Worm (Caenorhabditis elegans) whole organism, L4/young adult: Measurements from ENCODE around the gene cpg-4.

Experiments
- dao-5 ChIP-seq: sonication (generic microtip); optimal IDR thresholded peaks from 2 replicates; lab custom pipeline; 2016; ENCODE audit warnings: missing genotype, missing genetic modification characterization, moderate library complexity, missing compliant biosample characterization
- him-1 ChIP-seq: sonication (generic microtip); optimal IDR thresholded peaks from 2 replicates; lab custom pipeline; 2016; ENCODE audit warnings: missing genotype, missing genetic modification reagents, missing genetic modification characterization, missing compliant biosample characterization

DNA sequence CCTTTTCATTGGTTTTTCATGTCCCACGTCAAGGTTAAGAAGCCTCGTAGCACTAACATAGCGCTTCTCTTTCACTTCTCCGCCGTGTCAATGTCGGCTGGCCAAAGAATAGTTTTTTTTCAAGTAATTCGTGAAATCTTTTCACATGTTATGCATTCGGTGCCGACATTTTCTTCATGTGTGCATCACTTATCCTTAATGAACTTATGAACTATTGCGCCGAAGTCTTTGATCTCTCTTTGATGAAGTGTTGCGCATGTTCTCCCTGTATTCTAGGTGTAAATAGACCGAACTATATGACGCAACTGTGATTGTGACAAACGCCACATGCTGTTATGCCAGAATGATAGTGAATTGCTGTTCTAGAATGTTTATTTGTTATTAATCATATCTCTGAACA is 25.9 kb downstream of the cpg-4 start:
- TF ChIP-seq him-1 (tag; lab: Kevin White, UChicago) (no peak), dao-5 (tag; lab: Kevin White, UChicago) (no peak)
